Fruit fly (Drosophila melanogaster) whole organism, embryonic: Measurements from ENCODE around the gene mirr.

Experiments
- Awh ChIP-seq: fragments of 200-800 bp; sonication (Bioruptor generic); IDR thresholded peaks from 2 replicates; pipeline ENCODE4, ENCODE4 v1.3.6; 2022; ENCODE audit warnings: missing biosample characterization, missing genetic modification characterization
- CG14710 ChIP-seq: fragments of 200-800 bp; sonication (Bioruptor generic); optimal IDR thresholded peaks from 3 replicates; lab custom pipeline; 2019; ENCODE audit warnings: missing biosample characterization, mild to moderate bottlenecking, missing genetic modification characterization, moderate library complexity
- CG15479 ChIP-seq: fragments of 200-800 bp; sonication (Bioruptor generic); optimal IDR thresholded peaks from 3 replicates; lab custom pipeline; 2019; ENCODE audit warnings: missing biosample characterization, mild to moderate bottlenecking, missing genetic modification characterization, moderate library complexity
- CG15696 ChIP-seq: fragments of 200-800 bp; sonication (Bioruptor generic); optimal IDR thresholded peaks from 2 replicates; lab custom pipeline; 2019; ENCODE audit warnings: missing biosample characterization, mild to moderate bottlenecking, missing genetic modification characterization, moderate library complexity
- CG1647 ChIP-seq: fragments of 200-800 bp; sonication (Bioruptor generic); optimal IDR thresholded peaks from 3 replicates; lab custom pipeline; 2016; ENCODE audit warnings: missing biosample characterization, missing genetic modification characterization
- CG2199 ChIP-seq: fragments of 200-800 bp; sonication (Bioruptor generic); IDR thresholded peaks from 3 replicates; pipeline ENCODE4 v1.3.6; 2022; ENCODE audit warnings: missing biosample characterization, missing genetic modification characterization
- CG32532 ChIP-seq: fragments of 200-800 bp; sonication (Bioruptor generic); IDR thresholded peaks from 2 replicates; pipeline ENCODE4 v1.3.6; 2022; ENCODE audit warnings: missing biosample characterization, missing genetic modification characterization
- CG3838 ChIP-seq: fragments of 200-800 bp; sonication (Bioruptor generic); optimal IDR thresholded peaks from 3 replicates; lab custom pipeline; 2016; ENCODE audit warnings: missing biosample characterization, missing genetic modification characterization
- CG4404 ChIP-seq: fragments of 200-800 bp; sonication (Bioruptor generic); IDR thresholded peaks from 2 replicates; pipeline ENCODE4 v1.3.6; 2022; ENCODE audit warnings: missing biosample characterization, missing genetic modification characterization
- CG4730 ChIP-seq: fragments of 200-800 bp; sonication (Bioruptor generic); IDR thresholded peaks from 2 replicates; pipeline ENCODE4 v1.3.6; 2022; ENCODE audit warnings: missing biosample characterization, missing genetic modification characterization
- CG4820 ChIP-seq: fragments of 200-800 bp; sonication (Bioruptor generic); optimal IDR thresholded peaks from 3 replicates; lab custom pipeline; 2016; ENCODE audit warnings: missing biosample characterization, missing genetic modification characterization
- CG6813 ChIP-seq: fragments of 200-800 bp; sonication (Bioruptor generic); optimal IDR thresholded peaks from 2 replicates; lab custom pipeline; 2017; ENCODE audit warnings: missing biosample characterization, missing genetic modification characterization, mild to moderate bottlenecking, moderate library complexity, missing genetic modification reagents
- CG7271 ChIP-seq: fragments of 200-800 bp; sonication (Bioruptor generic); optimal IDR thresholded peaks from 2 replicates; lab custom pipeline; 2018; ENCODE audit warnings: missing biosample characterization, mild to moderate bottlenecking, missing genetic modification characterization, moderate library complexity
- CG8281 ChIP-seq: fragments of 200-800 bp; sonication (Bioruptor generic); optimal IDR thresholded peaks from 2 replicates; lab custom pipeline; 2018; ENCODE audit warnings: missing biosample characterization, mild to moderate bottlenecking, missing genetic modification characterization, moderate library complexity
- CG8924 ChIP-seq: fragments of 200-800 bp; optimal IDR thresholded peaks from 3 replicates; lab custom pipeline; 2019; ENCODE audit warnings: missing biosample characterization, mild to moderate bottlenecking, missing genetic modification characterization, moderate library complexity
- D ChIP-seq, 2 experiments: fragments of 200-800 bp in 1 of 2; fragments of >200 bp in 1 of 2; sonication (Bioruptor generic) in 1 of 2; optimal IDR thresholded peaks; 2 replicates in 1 of 2; 3 replicates in 1 of 2; lab custom pipeline; 2017; ENCODE audit warnings: mild to moderate bottlenecking in 1 of 2, missing biosample characterization in 1 of 2, missing genetic modification characterization in 1 of 2, missing genetic modification reagents in 1 of 2
- Deaf1 ChIP-seq: fragments of 200-800 bp; optimal IDR thresholded peaks from 3 replicates; lab custom pipeline; 2019; ENCODE audit warnings: missing biosample characterization, mild to moderate bottlenecking, missing genetic modification characterization, moderate library complexity
- Ets65A ChIP-seq: fragments of 200-800 bp; sonication (Bioruptor generic); peaks from one replicate; lab custom pipeline; 2016; ENCODE audit warnings: missing biosample characterization, missing genetic modification characterization
- Gug ChIP-seq: fragments of 200-800 bp; sonication (Bioruptor generic); IDR thresholded peaks from 4 replicates; pipeline ENCODE4 v1.3.6; 2022; ENCODE audit warnings: missing biosample characterization, missing genetic modification characterization
- HLHmδ ChIP-seq: fragments of 200-800 bp; sonication (Bioruptor generic); optimal IDR thresholded peaks from 2 replicates; lab custom pipeline; 2018; ENCODE audit warnings: missing biosample characterization, mild to moderate bottlenecking, missing genetic modification characterization, moderate library complexity
- Kr ChIP-seq: fragments of 200-800 bp; sonication (Bioruptor generic); optimal IDR thresholded peaks from 2 replicates; lab custom pipeline; 2017; ENCODE audit warnings: missing biosample characterization, mild to moderate bottlenecking, missing genetic modification characterization
- Med ChIP-seq: fragments of 200-800 bp; sonication (Bioruptor generic); peaks from one replicate; lab custom pipeline; 2016; ENCODE audit warnings: missing biosample characterization, missing genetic modification characterization, mild to moderate bottlenecking, inconsistent platforms, moderate library complexity
- Nf-YA ChIP-seq: fragments of 200-800 bp; sonication (Bioruptor generic); IDR thresholded peaks from 2 replicates; pipeline ENCODE4 v1.3.6; 2022; ENCODE audit warnings: missing biosample characterization, missing genetic modification characterization
- Spps ChIP-seq: fragments of 200-800 bp; sonication (Bioruptor generic); optimal IDR thresholded peaks from 2 replicates; lab custom pipeline; 2018; ENCODE audit warnings: missing biosample characterization, mild to moderate bottlenecking, missing genetic modification characterization
- Ssrp ChIP-seq: fragments of 200-800 bp; sonication (Bioruptor generic); optimal IDR thresholded peaks from 2 replicates; lab custom pipeline; 2018; ENCODE audit warnings: missing biosample characterization, mild to moderate bottlenecking, missing genetic modification characterization, moderate library complexity
- ac ChIP-seq: fragments of 200-800 bp; sonication (Bioruptor generic); optimal IDR thresholded peaks from 3 replicates; lab custom pipeline; 2017; ENCODE audit warnings: missing biosample characterization, mild to moderate bottlenecking, missing genetic modification characterization
- bsh ChIP-seq, 2 experiments: fragments of 200-800 bp; sonication (Bioruptor generic); optimal IDR thresholded peaks; 2 replicates each; lab custom pipeline; 2017 to 2018; ENCODE audit warnings: mild to moderate bottlenecking in 2 of 2, missing biosample characterization in 2 of 2, missing genetic modification characterization in 2 of 2, moderate library complexity in 1 of 2
- cato ChIP-seq: fragments of 200-800 bp; sonication (Bioruptor generic); optimal IDR thresholded peaks from 2 replicates; lab custom pipeline; 2016; ENCODE audit warnings: missing biosample characterization, missing genetic modification characterization, borderline replicate concordance
- dmrt99B ChIP-seq: fragments of 200-800 bp; sonication (Bioruptor generic); optimal IDR thresholded peaks from 2 replicates; lab custom pipeline; 2018; ENCODE audit warnings: missing biosample characterization, mild to moderate bottlenecking, missing genetic modification characterization, moderate library complexity
- ewg ChIP-seq: fragments of 200-800 bp; sonication (Bioruptor generic); optimal IDR thresholded peaks from 3 replicates; lab custom pipeline; 2017; ENCODE audit warnings: mild to moderate bottlenecking, missing biosample characterization, missing genetic modification reagents, missing genetic modification characterization
- fd102C ChIP-seq: fragments of 200-800 bp; sonication (Bioruptor generic); optimal IDR thresholded peaks from 2 replicates; lab custom pipeline; 2018; ENCODE audit warnings: missing biosample characterization, mild to moderate bottlenecking, missing genetic modification characterization, moderate library complexity
- gcm ChIP-seq: fragments of 200-800 bp; sonication (Bioruptor generic); optimal IDR thresholded peaks from 2 replicates; lab custom pipeline; 2019; ENCODE audit warnings: missing biosample characterization, mild to moderate bottlenecking, missing genetic modification characterization, moderate library complexity
- gt ChIP-seq: fragments of 200-800 bp; sonication (Bioruptor generic); IDR thresholded peaks from 2 replicates; pipeline ENCODE4 v1.3.6; 2022; ENCODE audit warnings: missing biosample characterization, missing genetic modification characterization
- lmd ChIP-seq: fragments of 200-800 bp; sonication (Bioruptor generic); IDR thresholded peaks from 2 replicates; pipeline ENCODE4 v1.3.6; 2022; ENCODE audit warnings: missing biosample characterization, missing genetic modification characterization
- mirr ChIP-seq: fragments of 200-800 bp; sonication (Bioruptor generic); optimal IDR thresholded peaks from 3 replicates; lab custom pipeline; 2018; ENCODE audit warnings: missing biosample characterization, mild to moderate bottlenecking, missing genetic modification characterization
- salm ChIP-seq: fragments of 200-800 bp; sonication (Bioruptor generic); optimal IDR thresholded peaks from 2 replicates; lab custom pipeline; 2018; ENCODE audit warnings: missing biosample characterization, mild to moderate bottlenecking, missing genetic modification characterization
- schlank ChIP-seq: fragments of 200-800 bp; sonication (Bioruptor generic); optimal IDR thresholded peaks from 2 replicates; lab custom pipeline; 2018; ENCODE audit warnings: missing biosample characterization, mild to moderate bottlenecking, missing genetic modification characterization
- sd ChIP-seq: fragments of 200-800 bp; sonication (Bioruptor generic); optimal IDR thresholded peaks from 3 replicates; lab custom pipeline; 2018; ENCODE audit warnings: missing biosample characterization, mild to moderate bottlenecking, missing genetic modification characterization, moderate library complexity
- so ChIP-seq: fragments of 200-800 bp; sonication (Bioruptor generic); IDR thresholded peaks from 3 replicates; pipeline ENCODE4 v1.3.6; 2022; ENCODE audit warnings: missing biosample characterization, missing genetic modification characterization
- sr ChIP-seq: fragments of 200-800 bp; sonication (Bioruptor generic); IDR thresholded peaks from 3 replicates; pipeline ENCODE4 v1.3.6; 2022; ENCODE audit warnings: missing biosample characterization, missing genetic modification characterization
- stwl ChIP-seq: fragments of 200-800 bp; sonication (Bioruptor generic); optimal IDR thresholded peaks from 3 replicates; lab custom pipeline; 2018; ENCODE audit warnings: missing biosample characterization, mild to moderate bottlenecking, missing genetic modification characterization, moderate library complexity
- tll ChIP-seq, 2 experiments: fragments of 200-800 bp in 1 of 2; fragments of >200 bp in 1 of 2; sonication (Bioruptor generic) in 1 of 2; optimal IDR thresholded peaks; 2 replicates each; lab custom pipeline; 2017 to 2019; ENCODE audit warnings: missing biosample characterization in 2 of 2, missing genetic modification characterization in 2 of 2, mild to moderate bottlenecking in 1 of 2, moderate library complexity in 1 of 2
- twi ChIP-seq: fragments of 200-800 bp; optimal IDR thresholded peaks from 2 replicates; lab custom pipeline; 2019; ENCODE audit warnings: missing biosample characterization, mild to moderate bottlenecking, missing genetic modification characterization, moderate library complexity
- vvl ChIP-seq: fragments of 200-800 bp; sonication (Bioruptor generic); IDR thresholded peaks from 2 replicates; pipeline ENCODE4 v1.3.6; 2022; ENCODE audit warnings: missing biosample characterization, missing genetic modification characterization
- wek ChIP-seq: fragments of 200-800 bp; sonication (Bioruptor generic); optimal IDR thresholded peaks from 3 replicates; lab custom pipeline; 2018; ENCODE audit warnings: missing biosample characterization, mild to moderate bottlenecking, missing genetic modification characterization, moderate library complexity
- z ChIP-seq: fragments of 200-800 bp; sonication (Bioruptor generic); IDR thresholded peaks from 3 replicates; pipeline ENCODE4 v1.3.6; 2022; ENCODE audit warnings: missing biosample characterization, missing genetic modification characterization
- zen ChIP-seq: fragments of 200-800 bp; sonication (Bioruptor generic); optimal IDR thresholded peaks from 3 replicates; lab custom pipeline; 2018; ENCODE audit warnings: missing biosample characterization, mild to moderate bottlenecking, missing genetic modification characterization, moderate library complexity
- zfh1 ChIP-seq: fragments of 200-800 bp; sonication (Bioruptor generic); IDR thresholded peaks from 3 replicates; pipeline ENCODE4 v1.3.6; 2022; ENCODE audit warnings: missing biosample characterization, missing genetic modification characterization

Gene mirr

DNA sequence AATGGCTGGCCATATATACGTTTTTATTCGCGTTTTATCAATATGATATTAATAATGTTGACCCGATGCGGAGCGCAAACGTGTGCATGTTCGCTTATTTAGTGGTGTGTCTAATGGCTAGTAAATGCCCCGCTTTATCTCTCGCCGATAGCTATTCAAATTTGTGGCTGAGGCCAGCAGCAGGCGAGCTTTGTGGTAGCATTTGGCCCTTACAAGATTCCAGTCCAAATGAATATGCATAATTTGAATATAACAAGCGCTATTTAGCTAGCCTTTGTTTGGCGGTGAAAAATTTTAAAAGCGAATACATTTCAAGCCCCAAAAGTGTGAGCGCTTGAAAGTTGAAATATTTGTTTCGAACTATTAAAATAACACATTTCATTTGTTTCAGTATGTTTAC lies 17.6 kb upstream of the mirr start:
- TF ChIP-seq vvl (peak; percentile 80), sd (tag; lab: Kevin White, UChicago) (peak; percentile 47), Awh (GFP tag; lab: Robert Waterston, UW) (peak; percentile 59; the same call in 1 of the 2 replicates), mirr (GFP tag; lab: Kevin White, UChicago) (peak; percentile 64), CG8281 (tag; lab: Kevin White, UChicago) (no peak), lmd (GFP tag; lab: Robert Waterston, UW) (no peak), Med (GFP tag; lab: Kevin White, UChicago) (peak; percentile 36)

DNA sequence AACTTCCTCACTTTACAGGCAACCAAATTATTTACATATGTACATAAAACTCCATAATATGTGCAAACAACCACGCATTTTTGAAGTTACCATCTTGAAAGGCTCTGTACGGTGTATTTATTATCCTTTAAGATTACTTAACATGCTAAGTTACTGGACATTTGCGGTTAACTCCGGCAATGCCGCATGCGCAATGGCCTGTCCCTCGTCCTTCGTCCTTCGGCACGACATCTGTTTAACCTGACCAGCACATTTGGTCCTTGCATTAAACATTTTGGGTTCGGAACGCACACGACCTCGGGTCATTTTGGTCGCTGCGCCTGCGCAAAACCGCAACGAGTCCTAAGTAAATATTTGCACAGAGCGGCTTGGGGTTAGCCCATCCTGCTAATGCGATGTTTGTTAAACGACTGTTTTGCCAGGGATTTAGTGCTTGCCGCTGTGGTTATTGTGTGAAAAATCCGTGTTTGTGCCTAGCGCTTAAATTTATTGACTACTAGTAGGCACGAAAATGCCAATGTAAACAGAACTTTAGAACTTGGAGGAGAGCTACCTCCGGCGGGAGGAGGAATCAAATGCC lies 16.0 kb upstream of the mirr start:
- TF ChIP-seq gt (GFP tag; lab: Robert Waterston, UW) (0 out of 2 replicates have a peak, but pooled peaks have one; percentile 15), zen (tag; lab: Kevin White, UChicago) (peak; percentile 80), Ets65A (GFP tag; lab: Kevin White, UChicago) (no peak), Deaf1 (tag; lab: Kevin White, UChicago) (peak; percentile 39), D (optimal IDR thresholded peaks at IDR 0.05; lab: Kevin White, UChicago) (no peak), D (GFP tag; optimal IDR thresholded peaks at IDR 0.05; lab: Kevin White, UChicago) (peak; percentile 7), CG2199 (GFP tag; lab: Robert Waterston, UW) (peak; percentile 68; the same call in 1 of the 3 replicates), CG1647 (no peak), CG15696 (peak; percentile 52), sr (no peak), Nf-YA (no peak), tll (GFP tag; optimal IDR thresholded peaks at IDR 0.05; lab: Kevin White, UChicago) (peak in 1 of 2 experiments; percentile 100), CG15479 (GFP tag; lab: Kevin White, UChicago) (peak; percentile 58), CG14710 (peak; percentile 4), z (0 out of 3 replicates have a peak, but pooled peaks have one; percentile 12), stwl (tag; lab: Kevin White, UChicago) (no peak), fd102C (GFP tag; lab: Kevin White, UChicago) (peak; percentile 75), CG8924 (tag; lab: Kevin White, UChicago) (peak; percentile 9), ac (GFP tag; lab: Kevin White, UChicago) (peak; percentile 66), CG3838 (GFP tag; lab: Kevin White, UChicago) (no peak), Kr (GFP tag; lab: Kevin White, UChicago) (peak; percentile 55), CG7271 (tag; lab: Kevin White, UChicago) (peak; percentile 9), ewg (peak; percentile 43), twi (tag; lab: Kevin White, UChicago) (peak; percentile 98), CG6813 (GFP tag; lab: Kevin White, UChicago) (no peak), HLHmδ (GFP tag; lab: Kevin White, UChicago) (peak; percentile 4), cato (GFP tag; lab: Kevin White, UChicago) (no peak), CG4820 (no peak)
- TF ChIP-seq, all 482 proteins: peak for 18

DNA sequence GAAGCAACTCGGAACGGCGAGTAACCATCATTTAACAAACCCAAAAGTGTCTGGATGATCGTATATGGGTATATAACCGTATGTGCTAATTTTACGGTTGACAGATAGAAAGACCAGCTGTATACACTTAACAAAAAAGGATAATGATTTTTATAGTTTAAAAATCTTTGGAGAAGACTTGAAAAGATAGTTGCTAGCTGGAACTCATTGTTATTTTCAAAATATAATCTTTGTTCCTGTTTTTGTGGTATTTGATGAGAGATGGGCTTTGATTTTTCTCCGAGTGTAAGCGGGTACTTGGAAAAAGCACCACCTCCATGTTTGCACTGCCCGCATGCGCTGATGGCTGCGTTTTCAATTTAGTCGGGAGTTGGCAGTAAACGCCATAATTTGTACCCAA lies 15.5 kb upstream of the mirr start:
- TF ChIP-seq Spps (tag; lab: Kevin White, UChicago) = no peak
- TF ChIP-seq bsh (GFP tag; optimal IDR thresholded peaks at IDR 0.05; lab: Kevin White, UChicago) = peak in 1 of 2 experiments; percentile 2
- no peak for TF ChIP-seq dmrt99B (tag; lab: Kevin White, UChicago)
- no peak for TF ChIP-seq wek (GFP tag; lab: Kevin White, UChicago)
- TF ChIP-seq zfh1 (GFP tag; lab: Robert Waterston, UW) = peak; percentile 57
- peak; percentile 80 for TF ChIP-seq gcm (GFP tag; lab: Kevin White, UChicago)
- no peak for TF ChIP-seq CG32532
- TF ChIP-seq CG4404 (GFP tag; lab: Robert Waterston, UW) = peak; percentile 24; the same call in 1 of the 2 replicates
- 0 out of 3 replicates have a peak, but pooled peaks have one; percentile 9 for TF ChIP-seq so (GFP tag; lab: Robert Waterston, UW)
- no peak for TF ChIP-seq salm (tag; lab: Kevin White, UChicago)
- no peak for TF ChIP-seq schlank (tag; lab: Kevin White, UChicago)
- no peak for TF ChIP-seq CG4730 (GFP tag; lab: Robert Waterston, UW)
- TF ChIP-seq Ssrp (tag; lab: Kevin White, UChicago) = no peak
- TF ChIP-seq CG7271 (tag; lab: Kevin White, UChicago) = no peak
- TF ChIP-seq Gug (GFP tag; lab: Robert Waterston, UW) = no peak
